Worm (Caenorhabditis elegans) whole organism, L2 larva: ENCODE data around the gene sna-1.

Experiments
- C34F6.9 ChIP-seq: fragments of 150-350 bp; optimal IDR thresholded peaks from 2 replicates; lab custom pipeline; 2014; ENCODE audit warnings: missing biosample characterization, missing genetic modification characterization
- F13H6.1 ChIP-seq: sonication (generic microtip); optimal IDR thresholded peaks from 2 replicates; lab custom pipeline; 2016; ENCODE audit warnings: missing genetic modification characterization, missing compliant biosample characterization
- R02D3.7 ChIP-seq: fragments of 150-350 bp; optimal IDR thresholded peaks from 2 replicates; lab custom pipeline; 2014; ENCODE audit warnings: missing biosample characterization, missing genetic modification characterization
- Y55F3AM.14 ChIP-seq: fragments of 200-800 bp; sonication (Bioruptor generic); optimal IDR thresholded peaks from 2 replicates; lab custom pipeline; 2018; ENCODE audit warnings: mild to moderate bottlenecking, missing genetic modification characterization, missing compliant biosample characterization
- ZK546.5 ChIP-seq: sonication (generic microtip); optimal IDR thresholded peaks from 2 replicates; lab custom pipeline; 2017; ENCODE audit warnings: missing biosample characterization, missing genetic modification characterization
- alr-1 ChIP-seq: fragments of 150-350 bp; optimal IDR thresholded peaks from 2 replicates; lab custom pipeline; 2014; ENCODE audit warnings: missing biosample characterization, missing genetic modification characterization
- aly-2 ChIP-seq: fragments of 150-350 bp; optimal IDR thresholded peaks from 2 replicates; lab custom pipeline; 2014; ENCODE audit warnings: missing biosample characterization, missing genetic modification characterization
- ama-1 ChIP-seq: fragments of 150-350 bp; optimal IDR thresholded peaks from 2 replicates; lab custom pipeline; 2018; ENCODE audit warnings: inconsistent platforms
- blmp-1 ChIP-seq: sonication (generic microtip); optimal IDR thresholded peaks from 2 replicates; lab custom pipeline; 2017; ENCODE audit warnings: missing genetic modification characterization, mild to moderate bottlenecking, missing compliant biosample characterization, antibody characterized with exemption, moderate library complexity; ENCODE audit not compliant: insufficient read depth
- ceh-16 ChIP-seq: fragments of 150-350 bp; optimal IDR thresholded peaks from 2 replicates; lab custom pipeline; 2014; ENCODE audit warnings: missing biosample characterization, missing genetic modification characterization
- ceh-82 ChIP-seq: fragments of 150-350 bp; optimal IDR thresholded peaks from 2 replicates; lab custom pipeline; 2014; ENCODE audit warnings: missing biosample characterization, missing genetic modification characterization
- dmd-4 ChIP-seq: sonication (generic microtip); optimal IDR thresholded peaks from 2 replicates; lab custom pipeline; 2017; ENCODE audit warnings: missing biosample characterization, missing genetic modification characterization
- elt-1 ChIP-seq: fragments of 150-350 bp; optimal IDR thresholded peaks from 2 replicates; lab custom pipeline; 2014; ENCODE audit warnings: missing biosample characterization, missing genetic modification characterization
- elt-3 ChIP-seq: sonication (generic microtip); optimal IDR thresholded peaks from 2 replicates; lab custom pipeline; 2017; ENCODE audit warnings: missing biosample characterization, missing genetic modification characterization
- fos-1 ChIP-seq: fragments of 150-350 bp; optimal IDR thresholded peaks from 2 replicates; lab custom pipeline; 2014; ENCODE audit warnings: missing biosample characterization, missing genetic modification characterization
- gmeb-1 ChIP-seq: fragments of 150-350 bp; optimal IDR thresholded peaks from 2 replicates; lab custom pipeline; 2014; ENCODE audit warnings: missing biosample characterization, missing genetic modification characterization
- lin-13 ChIP-seq: fragments of 150-350 bp; optimal IDR thresholded peaks from 2 replicates; lab custom pipeline; 2014; ENCODE audit warnings: missing biosample characterization, missing genetic modification reagents, missing genetic modification characterization
- lin-39 ChIP-seq: fragments of 150-350 bp; optimal IDR thresholded peaks from 2 replicates; lab custom pipeline; 2014; ENCODE audit warnings: missing biosample characterization, missing genetic modification reagents, missing genetic modification characterization
- mbf-1 ChIP-seq: sonication (generic microtip); optimal IDR thresholded peaks from 2 replicates; lab custom pipeline; 2017; ENCODE audit warnings: missing biosample characterization, missing genetic modification characterization
- mdl-1 ChIP-seq, 2 experiments: fragments of 150-350 bp in 1 of 2; sonication (generic microtip) in 1 of 2; optimal IDR thresholded peaks; 2 replicates each; lab custom pipeline; 2017; ENCODE audit warnings: missing biosample characterization in 2 of 2, missing genetic modification characterization in 2 of 2
- nhr-11 ChIP-seq: fragments of 150-350 bp; optimal IDR thresholded peaks from 2 replicates; lab custom pipeline; 2014; ENCODE audit warnings: missing biosample characterization, missing genetic modification characterization
- nhr-12 ChIP-seq: fragments of 150-350 bp; optimal IDR thresholded peaks from 2 replicates; lab custom pipeline; 2014; ENCODE audit warnings: missing biosample characterization, missing genetic modification characterization
- nhr-21 ChIP-seq: fragments of 150-350 bp; optimal IDR thresholded peaks from 2 replicates; lab custom pipeline; 2014; ENCODE audit warnings: missing biosample characterization, missing genetic modification characterization
- nhr-23 ChIP-seq: fragments of 150-350 bp; optimal IDR thresholded peaks from 2 replicates; lab custom pipeline; 2014; ENCODE audit warnings: missing biosample characterization, missing genetic modification reagents, missing genetic modification characterization
- nhr-237 ChIP-seq: fragments of 150-350 bp; optimal IDR thresholded peaks from 2 replicates; lab custom pipeline; 2014; ENCODE audit warnings: missing biosample characterization, missing genetic modification characterization
- nhr-25 ChIP-seq: fragments of 150-350 bp; sonication (generic microtip); optimal IDR thresholded peaks from 3 replicates; lab custom pipeline; 2014; ENCODE audit warnings: missing biosample characterization, missing genetic modification characterization
- nhr-77 ChIP-seq: fragments of 150-350 bp; optimal IDR thresholded peaks from 2 replicates; lab custom pipeline; 2014; ENCODE audit warnings: missing biosample characterization, missing genetic modification characterization
- sem-4 ChIP-seq: fragments of 150-350 bp; optimal IDR thresholded peaks from 2 replicates; lab custom pipeline; 2014; ENCODE audit warnings: missing biosample characterization, missing genetic modification reagents, missing genetic modification characterization
- skn-1 ChIP-seq: sonication (generic microtip); optimal IDR thresholded peaks from 2 replicates; lab custom pipeline; 2017; ENCODE audit warnings: missing biosample characterization, missing genetic modification characterization
- sma-3 ChIP-seq: sonication (generic microtip); optimal IDR thresholded peaks from 2 replicates; lab custom pipeline; 2016; ENCODE audit warnings: missing genetic modification reagents, missing genetic modification characterization, missing compliant biosample characterization
- sma-9 ChIP-seq, 2 experiments: fragments of 150-350 bp in 1 of 2; sonication (generic microtip) in 1 of 2; optimal IDR thresholded peaks; 2 replicates each; lab custom pipeline; 2014 to 2016; ENCODE audit warnings: missing genetic modification characterization in 2 of 2, mild to moderate bottlenecking in 1 of 2, missing biosample characterization in 1 of 2, missing compliant biosample characterization in 1 of 2, missing genetic modification reagents in 1 of 2, moderate library complexity in 1 of 2
- snpc-4 ChIP-seq: fragments of 150-350 bp; optimal IDR thresholded peaks from 2 replicates; lab custom pipeline; 2014; ENCODE audit warnings: missing biosample characterization, missing genetic modification characterization
- unc-39 ChIP-seq: fragments of 150-350 bp; optimal IDR thresholded peaks from 2 replicates; lab custom pipeline; 2014; ENCODE audit warnings: missing biosample characterization, missing genetic modification characterization
- unc-55 ChIP-seq: fragments of 150-350 bp; sonication (generic microtip); optimal IDR thresholded peaks from 3 replicates; lab custom pipeline; 2014; ENCODE audit warnings: missing biosample characterization, missing genetic modification reagents, missing genetic modification characterization
- zag-1 ChIP-seq: fragments of 150-350 bp; optimal IDR thresholded peaks from 2 replicates; lab custom pipeline; 2014; ENCODE audit warnings: missing biosample characterization, missing genetic modification characterization
- ztf-11 ChIP-seq: sonication (generic microtip); optimal IDR thresholded peaks from 2 replicates; lab custom pipeline; 2017; ENCODE audit warnings: missing biosample characterization, missing genetic modification characterization
- ztf-4 ChIP-seq: fragments of 150-350 bp; optimal IDR thresholded peaks from 2 replicates; lab custom pipeline; 2014; ENCODE audit warnings: missing biosample characterization, missing genetic modification characterization

The sna-1 gene

DNA sequence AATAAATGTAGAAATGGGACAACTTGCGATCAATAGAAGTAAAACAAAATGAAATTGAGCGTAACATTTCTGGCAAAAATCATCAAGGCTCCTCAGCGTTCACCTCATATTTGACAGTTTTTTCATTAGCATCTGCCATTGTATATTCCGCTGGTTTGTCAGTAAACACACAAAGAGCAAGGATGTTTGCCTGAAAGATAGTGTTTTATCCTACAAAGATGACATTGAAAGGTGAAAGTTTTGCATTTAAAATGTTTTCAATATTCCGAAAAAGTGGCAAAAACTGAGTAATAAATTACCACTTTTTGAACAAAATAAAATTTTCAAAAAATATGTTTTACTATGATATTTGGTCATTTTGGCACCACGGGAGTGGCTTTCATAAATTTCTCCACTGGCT, 24.5 kb downstream of the sna-1 start:
- TF ChIP-seq R02D3.7 (tag; lab: Kevin White, UChicago), result no peak
- no peak for TF ChIP-seq sma-3 (GFP tag; lab: Kevin White, UChicago)
- TF ChIP-seq elt-1, result no peak
- no peak for TF ChIP-seq nhr-21 (tag; lab: Kevin White, UChicago)
- no peak for TF ChIP-seq dmd-4
- no peak for TF ChIP-seq snpc-4 (tag; lab: Kevin White, UChicago)
- no peak for TF ChIP-seq Y55F3AM.14
- TF ChIP-seq ama-1 (lab: Kevin White, UChicago), result no peak
- no peak for TF ChIP-seq ztf-11
- no peak for TF ChIP-seq zag-1
- no peak for TF ChIP-seq nhr-12 (tag; lab: Kevin White, UChicago)
- no peak for TF ChIP-seq unc-39
- TF ChIP-seq sma-9 (GFP tag; optimal IDR thresholded peaks at IDR 0.05; lab: Kevin White, UChicago), result no peak
- no peak for TF ChIP-seq sma-9 (tag; optimal IDR thresholded peaks at IDR 0.05; lab: Kevin White, UChicago)
- TF ChIP-seq ceh-16 (tag; lab: Kevin White, UChicago), result no peak
- no peak for TF ChIP-seq C34F6.9 (tag; lab: Kevin White, UChicago)
- TF ChIP-seq F13H6.1 (tag; lab: Kevin White, UChicago), result no peak
- no peak for TF ChIP-seq ceh-82 (tag; lab: Kevin White, UChicago)

DNA sequence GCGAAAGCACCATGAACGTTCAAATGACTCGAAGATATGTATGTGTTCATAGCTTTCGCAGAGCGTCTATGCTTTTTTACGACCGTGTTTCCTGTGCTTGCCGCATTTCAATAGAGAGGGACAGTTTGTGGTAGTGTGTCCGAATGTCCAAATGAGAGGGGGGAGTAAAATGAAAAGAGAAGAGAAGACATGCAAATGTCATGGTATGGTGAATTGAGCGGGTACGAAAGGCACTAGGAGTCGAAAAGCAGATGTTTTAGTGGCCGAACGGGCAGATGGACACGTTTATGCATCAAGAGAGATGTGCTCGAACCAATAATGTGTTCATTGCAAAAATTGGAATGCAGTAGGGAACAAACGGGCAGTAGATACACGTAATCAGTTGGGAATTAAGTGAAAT, 25.0 kb downstream of the sna-1 start:
- no peak for TF ChIP-seq mbf-1 (tag; lab: Kevin White, UChicago)
- no peak for TF ChIP-seq nhr-237 (tag; lab: Kevin White, UChicago)
- TF ChIP-seq Y55F3AM.14, result no peak
- TF ChIP-seq snpc-4 (tag; lab: Kevin White, UChicago), result no peak
- TF ChIP-seq ceh-16 (tag; lab: Kevin White, UChicago), result no peak

DNA sequence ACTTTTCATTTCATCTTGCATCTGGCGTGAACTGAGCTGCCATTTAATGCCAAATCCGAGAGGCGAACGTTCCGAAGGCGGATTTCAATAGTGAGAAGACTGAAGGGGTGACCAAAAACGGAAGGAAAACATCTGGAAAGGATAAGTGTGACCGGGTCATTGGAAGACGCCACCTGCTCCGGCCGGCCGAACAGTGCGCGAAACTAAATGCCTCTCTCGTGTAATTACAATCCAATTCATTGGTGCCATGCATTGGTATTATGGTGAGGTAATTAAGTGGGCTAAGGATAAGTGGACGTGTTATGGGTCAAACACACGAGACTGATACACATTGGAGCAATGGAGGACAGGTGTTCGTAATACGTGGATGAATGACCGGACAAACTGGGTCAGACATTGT, 25.9 kb downstream of the sna-1 start:
- TF ChIP-seq nhr-25 (tag; lab: Kevin White, UChicago) (no peak), unc-55 (no peak), lin-13 (no peak), fos-1 (tag; lab: Kevin White, UChicago) (no peak), ama-1 (lab: Kevin White, UChicago) (no peak), ztf-4 (no peak), alr-1 (tag; lab: Kevin White, UChicago) (no peak), nhr-12 (tag; lab: Kevin White, UChicago) (no peak), unc-39 (no peak), blmp-1 (tag; lab: Kevin White, UChicago) (no peak), aly-2 (no peak), nhr-11 (tag; lab: Kevin White, UChicago) (no peak), nhr-77 (tag; lab: Kevin White, UChicago) (no peak), ZK546.5 (tag; lab: Kevin White, UChicago) (no peak), ceh-16 (tag; lab: Kevin White, UChicago) (no peak), nhr-23 (no peak), lin-39 (tag; lab: Kevin White, UChicago) (no peak), R02D3.7 (tag; lab: Kevin White, UChicago) (no peak)

DNA sequence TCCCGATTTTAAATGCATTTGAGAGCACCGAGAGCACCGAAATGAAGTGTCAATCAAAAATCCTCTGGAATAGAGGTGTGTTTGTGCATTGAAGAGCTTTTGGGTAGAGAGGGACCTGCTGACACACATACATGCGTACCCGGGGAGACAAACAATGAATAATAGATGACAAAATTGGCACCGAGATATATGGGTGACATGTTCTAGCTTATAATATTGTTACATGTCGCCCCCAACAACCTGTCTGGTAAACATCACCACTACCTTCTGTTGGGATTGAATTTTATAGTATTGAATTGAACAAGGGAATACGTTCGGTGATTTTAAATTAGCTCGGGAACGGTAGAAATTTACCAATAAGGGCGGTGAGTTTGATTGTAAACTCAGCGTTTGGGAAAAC, 26.7 kb downstream of the sna-1 start:
- TF ChIP-seq mdl-1 (tag; optimal IDR thresholded peaks at IDR 0.05; lab: Kevin White, UChicago) (no peak), mbf-1 (tag; lab: Kevin White, UChicago) (no peak), unc-39 (no peak), sma-3 (GFP tag; lab: Kevin White, UChicago) (no peak), gmeb-1 (tag; lab: Kevin White, UChicago) (no peak), nhr-23 (no peak), sem-4 (no peak), elt-1 (no peak), ZK546.5 (tag; lab: Kevin White, UChicago) (no peak), snpc-4 (tag; lab: Kevin White, UChicago) (no peak), ceh-82 (tag; lab: Kevin White, UChicago) (no peak), dmd-4 (no peak)

DNA sequence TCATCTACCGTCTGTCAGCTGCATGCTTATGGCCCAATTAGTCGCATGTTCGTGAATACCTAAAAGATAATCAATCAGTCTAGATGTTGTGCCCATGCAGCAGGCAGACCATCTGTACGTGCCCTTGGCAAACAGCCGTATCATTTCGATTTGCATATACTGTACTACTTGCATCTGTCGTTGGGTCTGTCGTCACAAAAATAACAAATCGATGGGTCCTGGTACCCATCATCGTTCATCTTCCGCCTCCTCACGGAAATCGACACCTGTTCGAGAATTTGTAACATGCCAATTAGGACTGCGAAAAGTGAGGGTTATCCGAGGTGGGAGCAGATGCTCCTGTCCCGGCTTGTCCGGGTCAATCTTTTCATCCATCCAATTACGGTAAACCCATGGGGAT, 27.2 kb downstream of the sna-1 start:
- no peak for TF ChIP-seq skn-1 (tag; lab: Kevin White, UChicago)
- no peak for TF ChIP-seq nhr-12 (tag; lab: Kevin White, UChicago)
- TF ChIP-seq elt-3, result no peak
- TF ChIP-seq R02D3.7 (tag; lab: Kevin White, UChicago), result no peak
- TF ChIP-seq, all 48 proteins: peak for 0
